Fruit fly (Drosophila melanogaster): ENCODE results near the gene CG12708.

The CG12708 gene

DNA sequence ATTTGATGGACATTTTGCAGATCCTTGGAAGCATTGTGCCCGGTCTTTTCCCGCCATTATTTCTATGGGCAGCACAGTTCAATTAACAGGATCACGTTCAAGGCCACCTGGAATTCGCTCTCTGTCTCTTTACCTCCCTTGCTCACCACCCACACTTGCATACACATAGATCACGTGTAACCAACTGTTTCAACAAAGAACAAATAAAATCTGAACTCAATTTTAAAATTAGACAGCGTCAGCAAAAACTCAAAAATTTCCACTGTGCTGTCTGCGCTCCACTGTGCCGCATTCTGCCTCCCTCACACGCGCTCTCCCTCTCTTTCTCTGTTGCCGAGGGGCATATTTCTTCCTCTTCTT, 34.3 kb downstream of the CG12708 start (continued):
- TF ChIP-seq CG6792 (GFP tag; optimal IDR thresholded peaks at IDR 0.05), result peak; percentile 37
- TF ChIP-seq Sox15 (GFP tag; optimal IDR thresholded peaks at IDR 0.05), result no peak
- no peak for TF ChIP-seq fkh (GFP tag; optimal IDR thresholded peaks at IDR 0.05)
- peak; percentile 33 for TF ChIP-seq Sox14 (GFP tag; optimal IDR thresholded peaks at IDR 0.05)
- TF ChIP-seq Lpt (GFP tag; optimal IDR thresholded peaks at IDR 0.05), result no peak
- TF ChIP-seq esn (GFP tag; optimal IDR thresholded peaks at IDR 0.05), result peak; percentile 23
- TF ChIP-seq CG8319 (GFP tag; optimal IDR thresholded peaks at IDR 0.05), result peak; percentile 14

DNA sequence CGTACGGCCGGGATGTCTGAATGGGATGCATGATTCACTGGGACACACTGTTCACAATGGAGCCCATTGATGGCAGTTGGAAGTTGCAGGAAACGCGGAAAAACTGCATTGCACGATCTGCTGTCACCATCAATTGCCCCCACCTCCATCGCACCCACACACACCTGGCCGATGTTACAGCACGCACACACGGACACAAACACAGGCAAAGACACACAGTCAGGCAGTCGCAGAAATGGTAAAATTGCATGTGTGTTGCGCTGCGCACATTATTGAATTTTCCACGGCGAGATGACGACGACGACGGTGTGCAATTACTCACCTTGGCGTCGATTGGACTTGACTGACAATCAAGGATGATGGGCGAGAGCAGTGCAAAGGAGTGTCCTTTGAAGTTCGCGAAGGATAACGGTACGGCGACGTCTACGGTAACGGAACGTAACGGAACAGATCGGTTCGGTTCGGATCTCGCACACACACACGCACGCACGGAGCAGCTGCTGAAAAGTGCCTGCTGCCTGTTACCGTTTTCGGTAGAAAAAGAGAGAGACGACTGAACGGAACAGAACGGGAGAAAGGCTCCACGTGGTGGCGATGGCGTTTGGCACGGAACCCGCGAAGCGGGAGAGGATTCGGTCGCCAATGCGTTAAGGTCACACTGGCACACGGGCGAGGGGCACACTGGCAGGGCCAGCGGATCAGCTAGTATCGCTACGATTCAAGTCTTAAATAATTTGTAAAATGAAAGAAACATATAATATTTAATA, 34.9 kb downstream of the CG12708 start, which contains the start of the genes CG9281 and CG15601:
TSS of gene CG9281 (minus strand) at position 556 of the 767 bp plus-strand sequence.
TSS of gene CG15601 (plus strand) at position 664 of the 767 bp plus-strand sequence.
- TF ChIP-seq svp (GFP tag) (peak; percentile 52), CG11294 (GFP tag; IDR thresholded peaks at IDR 0.05) (no peak), vri (GFP tag; optimal IDR thresholded peaks at IDR 0.05) (peak; percentile 63), Eip78C (GFP tag) (peak; percentile 54), CG6854 (GFP tag; optimal IDR thresholded peaks at IDR 0.05) (peak; percentile 55), fd59A (GFP tag; optimal IDR thresholded peaks at IDR 0.05) (no peak), OdsH (GFP tag; optimal IDR thresholded peaks at IDR 0.05) (no peak), Ets96B (tag; optimal IDR thresholded peaks at IDR 0.05) (no peak), spab (GFP tag; optimal IDR thresholded peaks at IDR 0.05) (no peak), CG1621 (tag; optimal IDR thresholded peaks at IDR 0.05) (peak; percentile 13), CG6808 (GFP tag; optimal IDR thresholded peaks at IDR 0.05) (no peak), Ets21C (GFP tag; optimal IDR thresholded peaks at IDR 0.05) (no peak), ss (GFP tag; optimal IDR thresholded peaks at IDR 0.05) (peak; percentile 24 to 60), Lpt (GFP tag; optimal IDR thresholded peaks at IDR 0.05) (no peak), eg (GFP tag; IDR thresholded peaks at IDR 0.05) (peak; percentile 44; the same call in 2 of the 3 replicates)

DNA sequence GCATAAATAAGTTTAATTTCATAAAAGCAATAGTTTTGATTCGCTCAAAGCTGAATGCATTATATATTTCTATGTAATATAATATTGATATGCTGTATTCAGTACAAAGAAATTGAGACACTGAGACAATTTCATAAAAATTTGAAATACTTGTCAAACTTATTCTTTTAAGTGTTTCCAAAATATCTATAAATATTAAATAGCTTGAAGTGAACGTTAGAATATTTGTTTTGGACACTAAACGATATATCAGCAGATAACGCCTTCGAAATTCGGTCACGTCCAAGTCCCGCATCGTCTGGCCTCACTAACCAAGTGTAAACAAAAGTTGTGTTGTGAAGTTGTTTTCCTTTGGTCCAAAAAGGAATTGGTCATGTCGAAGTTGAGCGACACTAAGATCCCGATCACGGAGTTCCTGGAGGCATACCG, 35.5 kb downstream of the CG12708 start:
- TF ChIP-seq CG8319 (GFP tag; optimal IDR thresholded peaks at IDR 0.05), result no peak
- TF ChIP-seq Eip78C (GFP tag), result peak; percentile 43
- no peak for TF ChIP-seq CG1621 (tag; optimal IDR thresholded peaks at IDR 0.05)
- peak; percentile 74 for TF ChIP-seq fkh (GFP tag; optimal IDR thresholded peaks at IDR 0.05)
- no peak for TF ChIP-seq OdsH (GFP tag; optimal IDR thresholded peaks at IDR 0.05)
- peak; percentile 48 for TF ChIP-seq svp (GFP tag)

DNA sequence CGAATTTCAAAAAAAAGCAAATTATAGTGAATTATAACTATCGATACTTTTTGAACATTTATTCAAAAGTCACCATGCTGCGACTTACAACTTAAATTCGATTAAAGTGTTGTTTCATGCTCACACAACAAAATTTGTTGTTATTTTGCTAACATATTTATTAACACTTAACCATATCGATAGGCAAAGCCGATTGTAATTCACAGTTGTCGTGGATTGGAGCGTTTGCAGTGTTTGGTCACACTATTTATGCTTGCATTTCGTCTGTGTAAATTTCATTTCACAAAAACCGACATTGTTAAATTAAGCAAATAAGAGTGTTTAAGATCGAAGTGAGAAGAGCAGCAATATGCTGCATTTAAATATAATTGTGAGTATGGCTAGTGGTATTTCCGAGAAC, 37.1 kb downstream of the CG12708 start, which contains the start of gene HUWE1:
TSS of gene HUWE1 (plus strand) at position 220 of the 400 bp plus-strand sequence.
- TF ChIP-seq CG6163 (GFP tag; IDR thresholded peaks at IDR 0.05), result no peak
- TF ChIP-seq CG15336 (GFP tag; IDR thresholded peaks at IDR 0.05), result 0 out of 2 replicates have a peak, but pooled peaks have one; percentile 14
- peak; percentile 25 for TF ChIP-seq dsx (GFP tag; optimal IDR thresholded peaks at IDR 0.05; ENCODE audit: poor library complexity, severe bottlenecking)
- TF ChIP-seq Ets21C (GFP tag; optimal IDR thresholded peaks at IDR 0.05), result no peak
- peak; percentile 17 for TF ChIP-seq Sox14 (GFP tag; optimal IDR thresholded peaks at IDR 0.05)
- TF ChIP-seq net (GFP tag; optimal IDR thresholded peaks at IDR 0.05), result no peak
- peak; percentile 47 for TF ChIP-seq CG6854 (GFP tag; optimal IDR thresholded peaks at IDR 0.05)
- TF ChIP-seq CG34406 (GFP tag; optimal IDR thresholded peaks at IDR 0.05), result no peak
- no peak for TF ChIP-seq CG31627 (GFP tag; optimal IDR thresholded peaks at IDR 0.05)
- TF ChIP-seq esn (GFP tag; optimal IDR thresholded peaks at IDR 0.05), result peak; percentile 10
- no peak for TF ChIP-seq CG7368 (GFP tag; optimal IDR thresholded peaks at IDR 0.05)
- TF ChIP-seq Met (GFP tag; optimal IDR thresholded peaks at IDR 0.05), result no peak
